Fruit fly (Drosophila melanogaster): Measurements from ENCODE around the gene Larp4B.
A peak's percentile ranks its signal among the peaks of the same experiment; 100 is the strongest.

The Larp4B gene

DNA sequence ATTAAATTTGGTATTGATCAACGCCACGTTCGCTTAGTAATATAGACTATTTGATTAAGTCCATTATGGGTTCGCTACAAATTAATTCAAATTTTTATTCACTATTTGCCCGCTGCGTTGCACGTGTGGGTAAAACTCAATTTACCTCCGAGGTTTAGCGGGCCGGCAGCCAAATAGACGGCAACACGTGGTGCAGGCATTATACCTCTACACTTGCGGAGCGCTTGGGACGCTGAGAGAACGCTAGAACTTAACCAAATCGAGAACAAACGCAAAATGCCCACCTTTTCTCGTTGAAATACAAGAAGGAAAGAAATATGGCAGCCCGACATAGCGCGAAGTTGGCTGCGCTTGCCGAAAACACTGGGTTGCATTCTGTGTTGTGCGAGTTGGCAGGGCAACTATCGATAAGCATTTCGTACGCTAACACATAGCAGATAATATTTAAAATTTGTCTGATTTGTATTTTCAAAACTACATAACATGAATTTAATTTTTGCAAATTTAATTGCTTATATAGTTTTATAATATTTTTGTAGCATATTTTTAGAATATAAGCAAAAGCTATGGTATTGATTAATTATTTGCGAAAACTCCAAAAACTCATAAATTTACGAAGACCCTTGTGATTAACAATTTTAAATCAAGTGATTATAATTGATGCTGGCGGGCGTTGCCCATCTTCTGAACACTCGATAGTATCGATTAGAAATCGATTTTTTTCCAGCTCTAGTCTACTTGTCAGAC, 1.8 kb upstream of the Larp4B start, which contains the start of the genes RpL28 and eIF1 (continued):
- TF ChIP-seq stwl (tag; optimal IDR thresholded peaks at IDR 0.05) (peak; percentile 60), CG12299 (tag; optimal IDR thresholded peaks at IDR 0.05) (peak; percentile 77), fd64A (GFP tag; optimal IDR thresholded peaks at IDR 0.05) (peak; percentile 89), CG7556 (GFP tag; optimal IDR thresholded peaks at IDR 0.05) (peak; percentile 85), Hand (GFP tag; optimal IDR thresholded peaks at IDR 0.05) (peak; percentile 81), D19B (GFP tag; optimal IDR thresholded peaks at IDR 0.05) (peak; percentile 83), Xbp1 (GFP tag; optimal IDR thresholded peaks at IDR 0.05) (peak; percentile 93), CG12744 (GFP tag; optimal IDR thresholded peaks at IDR 0.05) (peak; percentile 81), CG7357 (GFP tag; IDR thresholded peaks at IDR 0.05) (peak; percentile 64), gem (tag; optimal IDR thresholded peaks at IDR 0.05) (no peak), CG7928 (GFP tag; optimal IDR thresholded peaks at IDR 0.05) (peak; percentile 73), CG2678 (tag; optimal IDR thresholded peaks at IDR 0.05) (peak; percentile 83), ara (GFP tag; IDR thresholded peaks at IDR 0.05) (peak; percentile 84), cwo (GFP tag; optimal IDR thresholded peaks at IDR 0.05) (peak; percentile 69), CG10267 (tag; optimal IDR thresholded peaks at IDR 0.05) (peak; percentile 86), CG11456 (GFP tag; IDR thresholded peaks at IDR 0.05) (peak; percentile 95), CG17802 (tag; optimal IDR thresholded peaks at IDR 0.05) (peak; percentile 89), oc (tag; optimal IDR thresholded peaks at IDR 0.05) (no peak), HmgZ (tag; optimal IDR thresholded peaks at IDR 0.05) (peak; percentile 84), CG7839 (tag; optimal IDR thresholded peaks at IDR 0.05) (peak; percentile 84), Fer2 (tag; optimal IDR thresholded peaks at IDR 0.05) (peak; percentile 82), CG9609 (GFP tag; optimal IDR thresholded peaks at IDR 0.05) (peak; percentile 89), E2f1 (GFP tag; IDR thresholded peaks at IDR 0.05) (peak; percentile 70), knrl (GFP tag; IDR thresholded peaks at IDR 0.05; ENCODE audit: partially characterized antibody) (peak; percentile 82), disco-r (GFP tag; optimal IDR thresholded peaks at IDR 0.05) (peak; percentile 91), CG7963 (GFP tag; IDR thresholded peaks at IDR 0.05; ENCODE audit: partially characterized antibody) (peak; percentile 45; the same call in 1 of the 3 replicates), schlank (tag; optimal IDR thresholded peaks at IDR 0.05) (peak; percentile 94), chinmo (GFP tag; IDR thresholded peaks at IDR 0.05; ENCODE audit: partially characterized antibody) (0 out of 4 replicates have a peak, but pooled peaks have one; percentile 53), slbo (GFP tag; IDR thresholded peaks at IDR 0.05) (peak; percentile 91), CG12391 (tag; optimal IDR thresholded peaks at IDR 0.05) (peak; percentile 92), Hmr (GFP tag; optimal IDR thresholded peaks at IDR 0.05) (peak; percentile 96), CG9215 (GFP tag; IDR thresholded peaks at IDR 0.05) (peak; percentile 83), sima (GFP tag; optimal IDR thresholded peaks at IDR 0.05) (peak; percentile 46), CG13287 (GFP tag; IDR thresholded peaks at IDR 0.05; ENCODE audit: partially characterized antibody) (peak; percentile 78), CG8944 (GFP tag; optimal IDR thresholded peaks at IDR 0.05) (peak; percentile 81), CG4707 (GFP tag; optimal IDR thresholded peaks at IDR 0.05) (peak; percentile 90), CG14441 (GFP tag; IDR thresholded peaks at IDR 0.05) (peak; percentile 87), insv (GFP tag; optimal IDR thresholded peaks at IDR 0.05) (peak in 1 of 2 experiments; percentile 77), CG6791 (GFP tag; IDR thresholded peaks at IDR 0.05; ENCODE audit: partially characterized antibody) (peak; percentile 70; the same call in 2 of the 3 replicates), Adf1 (GFP tag; IDR thresholded peaks at IDR 0.05) (peak; percentile 58), Ptx1 (GFP tag; IDR thresholded peaks at IDR 0.05) (peak; percentile 86), CG10462 (GFP tag; optimal IDR thresholded peaks at IDR 0.05) (peak; percentile 78), Mad (GFP tag; optimal IDR thresholded peaks at IDR 0.05) (peak; percentile 94), Dad (GFP tag; optimal IDR thresholded peaks at IDR 0.05) (peak; percentile 88), CG2116 (GFP tag; optimal IDR thresholded peaks at IDR 0.05) (peak; percentile 100), al (GFP tag; IDR thresholded peaks at IDR 0.05) (peak; percentile 67), CG2202 (tag; optimal IDR thresholded peaks at IDR 0.05) (peak; percentile 85), CG6654 (GFP tag; optimal IDR thresholded peaks at IDR 0.05) (peak; percentile 84)

Measured in whole organism, embryonic.